Fruit fly (Drosophila melanogaster): ENCODE results near the gene Tob.

The Tob gene

dm6 chrX:16072658-16073374 lies 18.5 kb downstream of the Tob start:
- TF ChIP-seq Sin3A (optimal IDR thresholded peaks at IDR 0.05) (no peak), h (optimal IDR thresholded peaks at IDR 0.05) (no peak), Myc (optimal IDR thresholded peaks at IDR 0.05) (no peak), ttk (optimal IDR thresholded peaks at IDR 0.05) (no peak), insv (optimal IDR thresholded peaks at IDR 0.05) (no peak), psq (optimal IDR thresholded peaks at IDR 0.05) (no peak)

dm6 chrX:16072193-16072592 lies 19.1 kb downstream of the Tob start:
- TF ChIP-seq Sin3A (optimal IDR thresholded peaks at IDR 0.05) (no peak), insv (optimal IDR thresholded peaks at IDR 0.05) (no peak), Myc (optimal IDR thresholded peaks at IDR 0.05) (no peak), ttk (optimal IDR thresholded peaks at IDR 0.05) (no peak)

dm6 chrX:16063414-16063938 lies 27.8 kb downstream of the Tob start, which contains the start of gene dpr18:
Gene dpr18 (plus strand): TSS chrX:16063738.
- TF ChIP-seq insv (optimal IDR thresholded peaks at IDR 0.05): no peak
- no peak for TF ChIP-seq ttk (optimal IDR thresholded peaks at IDR 0.05)
- no peak for TF ChIP-seq h (optimal IDR thresholded peaks at IDR 0.05)

- TF ChIP-seq psq (optimal IDR thresholded peaks at IDR 0.05) (no peak), insv (optimal IDR thresholded peaks at IDR 0.05) (no peak), h (optimal IDR thresholded peaks at IDR 0.05) (no peak), ttk (optimal IDR thresholded peaks at IDR 0.05) (no peak), Myc (optimal IDR thresholded peaks at IDR 0.05) (no peak), Sin3A (optimal IDR thresholded peaks at IDR 0.05) (no peak)
These were observed 28.4 kb downstream of the Tob start, which contains the start of gene CG12395 for dm6 chrX:16062720-16063413. Gene CG12395 (minus strand): TSS chrX:16062898.

All from Kc167 (cell line).